Fruit fly (Drosophila melanogaster): ENCODE results near the gene VhaAC45RP.
A peak's percentile ranks its signal among the peaks of the same experiment; 100 is the strongest.

VhaAC45RP gene

dm6 chr3R:30196128-30196527 is 29.9 kb upstream of the VhaAC45RP start, which contains the start of gene CG15531:
TSS of gene CG15531 (minus strand) at chr3R:30196228.
- no peak for TF ChIP-seq Hnf4 (GFP tag; optimal IDR thresholded peaks at IDR 0.05)
- no peak for TF ChIP-seq fru (GFP tag; optimal IDR thresholded peaks at IDR 0.05)
- TF ChIP-seq HLH106 (tag; optimal IDR thresholded peaks at IDR 0.05) = no peak
- TF ChIP-seq brk (GFP tag; optimal IDR thresholded peaks at IDR 0.05) = no peak
- no peak for TF ChIP-seq Abd-B (GFP tag; optimal IDR thresholded peaks at IDR 0.05)
- TF ChIP-seq Rel (GFP tag; optimal IDR thresholded peaks at IDR 0.05) = no peak
- no peak for TF ChIP-seq Rel (tag; optimal IDR thresholded peaks at IDR 0.05)
- TF ChIP-seq foxo (GFP tag; optimal IDR thresholded peaks at IDR 0.05) = no peak
- TF ChIP-seq Hr78 (GFP tag; optimal IDR thresholded peaks at IDR 0.05) = no peak
- no peak for TF ChIP-seq Sp1 (GFP tag; optimal IDR thresholded peaks at IDR 0.05)
- no peak for TF ChIP-seq dsf (GFP tag; optimal IDR thresholded peaks at IDR 0.05; ENCODE audit: borderline replicate concordance)
- TF ChIP-seq usp (GFP tag; optimal IDR thresholded peaks at IDR 0.05) = no peak
- no peak for TF ChIP-seq Hr83 (GFP tag; optimal IDR thresholded peaks at IDR 0.05; ENCODE audit: poor library complexity, severe bottlenecking)

- TF ChIP-seq Dif (GFP tag; optimal IDR thresholded peaks at IDR 0.05; ENCODE audit: partially characterized antibody) (no peak), usp (GFP tag; optimal IDR thresholded peaks at IDR 0.05) (no peak), dl (GFP tag; optimal IDR thresholded peaks at IDR 0.05; ENCODE audit: insufficient read depth in 1 of 2, partially characterized antibody in 2 of 2) (no peak), sv (GFP tag; optimal IDR thresholded peaks at IDR 0.05) (no peak), br (GFP tag; optimal IDR thresholded peaks at IDR 0.05) (peak; percentile 9), tai (GFP tag; optimal IDR thresholded peaks at IDR 0.05) (no peak), rgr (GFP tag; optimal IDR thresholded peaks at IDR 0.05) (peak; percentile 8), pan (optimal IDR thresholded peaks at IDR 0.05) (no peak), sage (GFP tag; optimal IDR thresholded peaks at IDR 0.05) (no peak), Abd-B (GFP tag; optimal IDR thresholded peaks at IDR 0.05) (no peak), Jra (GFP tag; optimal IDR thresholded peaks at IDR 0.05) (no peak), psq (GFP tag; optimal IDR thresholded peaks at IDR 0.05) (no peak), Rel (GFP tag; optimal IDR thresholded peaks at IDR 0.05) (no peak), Rel (tag; optimal IDR thresholded peaks at IDR 0.05) (no peak), N (GFP tag; optimal IDR thresholded peaks at IDR 0.05) (no peak), fru (GFP tag; optimal IDR thresholded peaks at IDR 0.05) (no peak), Hr78 (GFP tag; optimal IDR thresholded peaks at IDR 0.05) (no peak), dmrt93B (GFP tag; optimal IDR thresholded peaks at IDR 0.05) (no peak), foxo (GFP tag; optimal IDR thresholded peaks at IDR 0.05) (peak in 1 of 2 experiments; percentile 61), CrebA (GFP tag; optimal IDR thresholded peaks at IDR 0.05; ENCODE audit: borderline replicate concordance) (no peak), HLH106 (tag; optimal IDR thresholded peaks at IDR 0.05) (peak; percentile 50), Mio (GFP tag; optimal IDR thresholded peaks at IDR 0.05) (no peak), h (GFP tag; optimal IDR thresholded peaks at IDR 0.05) (peak; percentile 51), OdsH (GFP tag; optimal IDR thresholded peaks at IDR 0.05) (peak; percentile 14), woc (GFP tag; optimal IDR thresholded peaks at IDR 0.05) (no peak), lola (GFP tag; optimal IDR thresholded peaks at IDR 0.05) (no peak), Myc (optimal IDR thresholded peaks at IDR 0.05) (peak; percentile 55), jim (GFP tag; optimal IDR thresholded peaks at IDR 0.05) (no peak), dsf (GFP tag; optimal IDR thresholded peaks at IDR 0.05; ENCODE audit: borderline replicate concordance) (no peak), Vsx2 (GFP tag; optimal IDR thresholded peaks at IDR 0.05; ENCODE audit: partially characterized antibody) (no peak), Dfd (GFP tag; optimal IDR thresholded peaks at IDR 0.05) (no peak), ey (GFP tag; optimal IDR thresholded peaks at IDR 0.05) (peak; percentile 26), CG32264 (GFP tag; optimal IDR thresholded peaks at IDR 0.05) (no peak), Hr83 (GFP tag; optimal IDR thresholded peaks at IDR 0.05; ENCODE audit: poor library complexity, severe bottlenecking) (no peak), Hnf4 (GFP tag; optimal IDR thresholded peaks at IDR 0.05) (no peak), Sp1 (GFP tag; optimal IDR thresholded peaks at IDR 0.05) (peak; percentile 16), brk (GFP tag; optimal IDR thresholded peaks at IDR 0.05) (no peak), GATAd (GFP tag; optimal IDR thresholded peaks at IDR 0.05) (no peak), CG9705 (GFP tag; optimal IDR thresholded peaks at IDR 0.05) (no peak)
These were observed 29.4 kb upstream of the VhaAC45RP start for dm6 chr3R:30195606-30196049.
